Fruit fly (Drosophila melanogaster): ENCODE results near the gene CG9926.

The CG9926 gene

dm6 chr3R:13916546-13916945, 34.4 kb downstream of the CG9926 start (continued):
- TF ChIP-seq lz (GFP tag; optimal IDR thresholded peaks at IDR 0.05) (peak; percentile 26), esn (GFP tag; optimal IDR thresholded peaks at IDR 0.05) (peak; percentile 13), CG11294 (GFP tag; IDR thresholded peaks at IDR 0.05) (no peak), Lpt (GFP tag; optimal IDR thresholded peaks at IDR 0.05) (no peak), Hr4 (GFP tag; optimal IDR thresholded peaks at IDR 0.05) (no peak), Smox (GFP tag; optimal IDR thresholded peaks at IDR 0.05) (peak; percentile 2), CG16779 (tag; optimal IDR thresholded peaks at IDR 0.05) (no peak), CG9139 (GFP tag; optimal IDR thresholded peaks at IDR 0.05) (no peak), CG31627 (GFP tag; optimal IDR thresholded peaks at IDR 0.05) (peak; percentile 8), Sox15 (GFP tag; optimal IDR thresholded peaks at IDR 0.05) (no peak), fkh (GFP tag; optimal IDR thresholded peaks at IDR 0.05) (no peak), ss (GFP tag; optimal IDR thresholded peaks at IDR 0.05) (peak; percentile 50 to 52), Eip93F (GFP tag; optimal IDR thresholded peaks at IDR 0.05) (no peak), CG1621 (tag; optimal IDR thresholded peaks at IDR 0.05) (peak; percentile 38), CG6854 (GFP tag; optimal IDR thresholded peaks at IDR 0.05) (no peak), Eip78C (GFP tag) (peak; percentile 82), CG3032 (tag; optimal IDR thresholded peaks at IDR 0.05) (peak; percentile 71), Ets96B (tag; optimal IDR thresholded peaks at IDR 0.05) (peak; percentile 57), pdm3 (GFP tag; optimal IDR thresholded peaks at IDR 0.05) (peak; percentile 46), CG4318 (GFP tag; optimal IDR thresholded peaks at IDR 0.05) (no peak), CG10631 (GFP tag; optimal IDR thresholded peaks at IDR 0.05) (peak; percentile 28), topi (GFP tag; optimal IDR thresholded peaks at IDR 0.05) (peak; percentile 21), Hr39 (GFP tag; optimal IDR thresholded peaks at IDR 0.05) (peak; percentile 3), CG3919 (GFP tag; optimal IDR thresholded peaks at IDR 0.05) (peak; percentile 25), Sox14 (GFP tag; optimal IDR thresholded peaks at IDR 0.05) (peak; percentile 57), CG10669 (GFP tag; optimal IDR thresholded peaks at IDR 0.05) (peak; percentile 60), eg (GFP tag; IDR thresholded peaks at IDR 0.05) (no peak), Sox102F (GFP tag; optimal IDR thresholded peaks at IDR 0.05) (no peak), fd59A (GFP tag; optimal IDR thresholded peaks at IDR 0.05) (peak; percentile 54), Hr38 (GFP tag; optimal IDR thresholded peaks at IDR 0.05) (no peak), fd85E (GFP tag; optimal IDR thresholded peaks at IDR 0.05) (no peak), CG34406 (GFP tag; optimal IDR thresholded peaks at IDR 0.05) (peak; percentile 5), net (GFP tag; optimal IDR thresholded peaks at IDR 0.05) (no peak), Met (GFP tag; optimal IDR thresholded peaks at IDR 0.05) (peak; percentile 7)

- no peak for TF ChIP-seq CG16779 (tag; optimal IDR thresholded peaks at IDR 0.05)
- peak; percentile 90 for TF ChIP-seq svp (GFP tag)
- peak; percentile 79 for TF ChIP-seq esn (GFP tag; optimal IDR thresholded peaks at IDR 0.05)
- peak; percentile 39 for TF ChIP-seq Hr4 (GFP tag; optimal IDR thresholded peaks at IDR 0.05)
- TF ChIP-seq fkh (GFP tag; optimal IDR thresholded peaks at IDR 0.05), result no peak
- TF ChIP-seq CG10631 (GFP tag; optimal IDR thresholded peaks at IDR 0.05), result peak; percentile 73
- no peak for TF ChIP-seq Eip93F (GFP tag; optimal IDR thresholded peaks at IDR 0.05)
- TF ChIP-seq Sox102F (GFP tag; optimal IDR thresholded peaks at IDR 0.05), result peak; percentile 57
- peak; percentile 32 for TF ChIP-seq Lpt (GFP tag; optimal IDR thresholded peaks at IDR 0.05)
- TF ChIP-seq fd85E (GFP tag; optimal IDR thresholded peaks at IDR 0.05), result no peak
- TF ChIP-seq Ets21C (GFP tag; optimal IDR thresholded peaks at IDR 0.05), result peak; percentile 57
- peak; percentile 74 to 86 for TF ChIP-seq ss (GFP tag; optimal IDR thresholded peaks at IDR 0.05)
- TF ChIP-seq CG7368 (GFP tag; optimal IDR thresholded peaks at IDR 0.05), result peak; percentile 48
- TF ChIP-seq Eip75B (GFP tag; optimal IDR thresholded peaks at IDR 0.05), result peak; percentile 70
- TF ChIP-seq net (GFP tag; optimal IDR thresholded peaks at IDR 0.05), result peak; percentile 18
- TF ChIP-seq dsx (GFP tag; optimal IDR thresholded peaks at IDR 0.05; ENCODE audit: poor library complexity, severe bottlenecking), result peak; percentile 80
- peak; percentile 44 for TF ChIP-seq Blimp-1 (GFP tag; optimal IDR thresholded peaks at IDR 0.05)
- peak; percentile 78 for TF ChIP-seq topi (GFP tag; optimal IDR thresholded peaks at IDR 0.05)
- TF ChIP-seq CG11902 (GFP tag; optimal IDR thresholded peaks at IDR 0.05), result peak; percentile 66
- TF ChIP-seq Hr38 (GFP tag; optimal IDR thresholded peaks at IDR 0.05), result no peak
- TF ChIP-seq spab (GFP tag; optimal IDR thresholded peaks at IDR 0.05), result peak; percentile 80
- TF ChIP-seq CG6808 (GFP tag; optimal IDR thresholded peaks at IDR 0.05), result peak; percentile 86
- no peak for TF ChIP-seq CG15336 (GFP tag; IDR thresholded peaks at IDR 0.05)
- TF ChIP-seq Gug (GFP tag; IDR thresholded peaks at IDR 0.05), result no peak
- peak; percentile 67 for TF ChIP-seq CG34406 (GFP tag; optimal IDR thresholded peaks at IDR 0.05)
- TF ChIP-seq CG8319 (GFP tag; optimal IDR thresholded peaks at IDR 0.05), result peak; percentile 56
- TF ChIP-seq CG11294 (GFP tag; IDR thresholded peaks at IDR 0.05), result no peak
- peak; percentile 80 for TF ChIP-seq acj6 (GFP tag; optimal IDR thresholded peaks at IDR 0.05)
- peak; percentile 63 for TF ChIP-seq CG8632 (GFP tag; optimal IDR thresholded peaks at IDR 0.05)
- peak; percentile 76 for TF ChIP-seq OdsH (GFP tag; optimal IDR thresholded peaks at IDR 0.05)
- peak; percentile 36 for TF ChIP-seq vri (GFP tag; optimal IDR thresholded peaks at IDR 0.05)
Observed at dm6 chr3R:13915646-13916045, 35.3 kb downstream of the CG9926 start.

Data from whole organism, prepupa.